Fruit fly (Drosophila melanogaster) whole organism: ENCODE measurements around the gene HSPBAP1.

ENCODE experiments used
- CG8478 ChIP-seq: fragments of >200 bp; optimal IDR thresholded peaks from 2 replicates; lab custom pipeline; 2018; ENCODE audit warnings: inconsistent platforms
- Dll ChIP-seq: fragments of >200 bp; optimal IDR thresholded peaks from 2 replicates; lab custom pipeline; 2017
- EcR ChIP-seq, 2 experiments: fragments of >200 bp; optimal IDR thresholded peaks; 2 replicates each; lab custom pipeline; 2017; ENCODE audit warnings: missing biosample characterization in 2 of 2, missing genetic modification characterization in 2 of 2, missing genetic modification reagents in 2 of 2
- pan ChIP-seq: fragments of >200 bp; optimal IDR thresholded peaks from 2 replicates; lab custom pipeline; 2017
- psq ChIP-seq: fragments of >200 bp; optimal IDR thresholded peaks from 2 replicates; lab custom pipeline; 2017
- usp ChIP-seq: fragments of >200 bp; optimal IDR thresholded peaks from 2 replicates; lab custom pipeline; 2017; ENCODE audit warnings: missing biosample characterization, missing genetic modification characterization, mixed read lengths

HSPBAP1 gene

DNA sequence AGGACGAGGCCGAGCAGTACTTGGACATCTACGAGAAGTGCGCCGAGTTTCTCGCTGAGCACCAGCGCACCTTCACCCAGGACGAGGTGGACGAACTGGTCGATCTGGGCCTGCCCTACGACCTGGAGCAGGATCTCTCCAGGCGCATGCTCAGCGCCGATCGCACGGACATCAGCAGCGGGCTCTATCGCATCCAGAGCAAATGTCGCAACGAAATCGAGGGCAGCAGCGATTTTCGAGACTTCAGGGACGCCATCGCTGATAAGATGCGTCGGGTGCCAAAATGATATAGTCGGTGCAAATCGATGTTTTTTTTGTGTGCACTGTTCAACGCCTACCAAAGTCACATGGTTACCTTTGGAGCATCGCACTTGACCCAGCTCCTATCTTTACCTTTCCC lies 15.4 kb upstream of the HSPBAP1 start:
- TF ChIP-seq psq (lab: Kevin White, UChicago) (no peak), EcR (GFP tag; optimal IDR thresholded peaks at IDR 0.05; lab: Kevin White, UChicago) (no peak), CG8478 (lab: Kevin White, UChicago) (no peak), pan (lab: Kevin White, UChicago) (no peak), usp (GFP tag; lab: Kevin White, UChicago) (no peak), Dll (no peak)

DNA sequence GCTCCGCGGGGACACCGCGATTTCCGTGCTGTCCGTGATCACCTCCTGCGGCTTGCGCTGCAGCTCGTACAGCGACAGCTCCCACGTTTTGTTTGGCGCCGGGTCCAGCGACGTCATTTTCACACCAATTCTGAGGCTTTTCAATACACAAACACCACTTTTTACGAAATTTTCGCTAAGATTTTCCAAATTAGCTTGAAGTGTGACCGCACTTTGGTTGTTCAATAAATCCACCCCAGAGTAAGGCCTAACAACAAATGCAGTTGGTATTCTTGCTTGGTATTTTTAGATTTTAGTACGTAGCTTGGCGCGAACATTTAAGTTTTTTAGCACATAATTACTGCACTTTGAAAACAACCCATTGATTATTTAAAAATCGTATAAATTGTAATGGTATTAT lies 13.2 kb upstream of the HSPBAP1 start, which contains the start of gene Sce:
Gene Sce (minus strand): TSS at position 231 of the 400 bp plus-strand sequence.
- TF ChIP-seq pan (lab: Kevin White, UChicago): no peak
- no peak for TF ChIP-seq CG8478 (lab: Kevin White, UChicago)
- TF ChIP-seq psq (lab: Kevin White, UChicago): no peak
- no peak for TF ChIP-seq Dll
- no peak for TF ChIP-seq usp (GFP tag; lab: Kevin White, UChicago)
- no peak for TF ChIP-seq EcR (GFP tag; optimal IDR thresholded peaks at IDR 0.05; lab: Kevin White, UChicago)

DNA sequence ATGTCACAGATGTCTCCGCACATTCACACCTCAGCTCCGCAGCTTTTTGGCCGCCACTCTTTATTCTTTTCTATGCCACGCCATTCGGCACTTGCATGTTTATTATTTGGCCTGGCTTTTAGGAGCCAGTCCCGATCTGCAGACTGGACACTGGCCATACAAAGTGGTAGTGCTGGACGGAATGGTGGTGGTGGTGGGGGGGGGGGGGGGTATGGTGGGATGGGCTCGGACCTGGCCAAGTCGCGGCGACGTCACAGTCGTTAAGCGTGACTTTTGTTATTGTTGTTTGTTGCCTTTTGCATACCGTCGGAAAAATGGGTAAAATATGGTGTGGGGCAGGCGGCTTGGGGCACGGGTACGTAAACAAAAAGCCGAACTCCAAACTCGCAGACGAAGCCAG lies 10.0 kb upstream of the HSPBAP1 start:
- TF ChIP-seq CG8478 (lab: Kevin White, UChicago): no peak
- no peak for TF ChIP-seq usp (GFP tag; lab: Kevin White, UChicago)
- no peak for TF ChIP-seq pan (lab: Kevin White, UChicago)
- TF ChIP-seq psq (lab: Kevin White, UChicago): no peak
- no peak for TF ChIP-seq EcR (GFP tag; optimal IDR thresholded peaks at IDR 0.05; lab: Kevin White, UChicago)
- no peak for TF ChIP-seq Dll

DNA sequence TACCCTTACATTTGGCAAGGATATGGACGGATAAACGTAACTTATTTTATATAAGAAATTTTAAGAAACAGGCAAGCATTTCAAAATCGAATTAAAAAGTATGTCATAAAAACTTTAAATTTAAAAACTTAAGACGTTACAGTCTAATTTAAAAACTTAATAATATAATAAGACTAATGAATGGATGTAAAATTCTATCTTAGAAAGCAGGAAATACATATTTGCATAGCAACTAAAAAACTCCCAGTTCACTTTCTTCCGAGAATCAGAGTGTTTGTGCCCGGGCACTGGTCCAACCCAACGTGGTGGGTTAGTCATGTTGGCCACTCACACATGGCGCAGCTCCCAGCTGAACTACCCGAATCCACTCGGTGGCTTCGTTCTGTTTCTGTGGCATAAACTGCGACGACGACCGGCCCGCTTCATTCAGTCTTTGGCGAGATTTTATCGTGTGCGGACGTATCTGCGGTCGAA lies 9.5 kb upstream of the HSPBAP1 start, which contains the start of gene CG12880:
Gene CG12880 (plus strand): TSS at position 424 of the 474 bp plus-strand sequence.
- TF ChIP-seq CG8478 (lab: Kevin White, UChicago) (no peak), usp (GFP tag; lab: Kevin White, UChicago) (no peak)

DNA sequence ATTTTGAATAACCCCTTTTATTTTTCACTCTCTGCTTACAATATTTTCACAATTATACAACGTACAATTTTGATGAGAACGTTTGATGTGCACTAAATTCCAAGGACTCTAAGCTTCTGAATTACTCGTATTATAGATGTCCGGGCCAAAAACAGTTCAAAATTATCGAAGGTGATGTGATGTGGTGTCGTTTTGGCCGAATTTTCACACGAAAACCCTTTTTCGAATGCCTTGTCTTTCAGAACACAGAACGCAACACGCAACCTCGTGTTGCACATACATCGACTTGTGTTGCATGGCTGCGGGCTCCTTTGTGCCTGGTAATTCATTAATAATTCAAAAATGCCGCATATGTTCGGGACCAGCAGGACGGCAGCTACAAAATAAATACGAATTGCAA lies 7.0 kb upstream of the HSPBAP1 start, which contains the start of gene CG31055:
Gene CG31055 (minus strand): TSS at position 101 of the 400 bp plus-strand sequence.
- TF ChIP-seq psq (lab: Kevin White, UChicago) (no peak), CG8478 (lab: Kevin White, UChicago) (no peak), pan (lab: Kevin White, UChicago) (no peak), usp (GFP tag; lab: Kevin White, UChicago) (no peak), EcR (GFP tag; optimal IDR thresholded peaks at IDR 0.05; lab: Kevin White, UChicago) (no peak), Dll (no peak)

DNA sequence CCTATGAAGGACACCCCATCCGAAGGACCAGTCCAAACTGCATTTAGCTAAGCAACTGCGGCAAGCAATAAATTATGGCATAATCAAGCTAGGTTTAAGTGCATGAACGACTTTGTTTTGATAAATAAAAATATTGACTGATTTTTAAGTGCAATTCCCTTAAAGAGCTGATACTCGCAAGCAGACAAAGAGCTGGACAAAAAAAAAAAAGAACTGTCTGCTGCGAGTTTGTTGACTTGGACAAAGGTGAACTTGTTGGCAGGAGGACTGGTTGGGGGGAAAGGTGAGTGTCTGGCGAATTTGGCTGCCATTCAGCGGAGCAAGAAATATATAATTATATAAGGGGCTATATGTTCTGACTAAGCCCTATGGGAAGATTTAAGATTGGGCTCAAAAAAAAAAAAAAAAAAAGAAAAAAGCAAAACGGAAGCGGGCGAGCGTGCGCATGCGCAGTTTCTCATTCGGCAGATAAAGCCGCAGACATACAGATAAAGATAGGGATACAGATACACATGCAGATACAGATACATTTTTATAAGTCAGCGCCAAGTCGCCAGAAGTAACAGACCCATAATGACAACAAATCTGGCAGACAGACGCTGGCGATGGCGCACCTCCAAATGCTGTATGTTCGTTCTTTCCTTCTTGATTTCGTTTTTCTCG lies 2.3 kb upstream of the HSPBAP1 start:
- TF ChIP-seq psq (lab: Kevin White, UChicago): no peak

DNA sequence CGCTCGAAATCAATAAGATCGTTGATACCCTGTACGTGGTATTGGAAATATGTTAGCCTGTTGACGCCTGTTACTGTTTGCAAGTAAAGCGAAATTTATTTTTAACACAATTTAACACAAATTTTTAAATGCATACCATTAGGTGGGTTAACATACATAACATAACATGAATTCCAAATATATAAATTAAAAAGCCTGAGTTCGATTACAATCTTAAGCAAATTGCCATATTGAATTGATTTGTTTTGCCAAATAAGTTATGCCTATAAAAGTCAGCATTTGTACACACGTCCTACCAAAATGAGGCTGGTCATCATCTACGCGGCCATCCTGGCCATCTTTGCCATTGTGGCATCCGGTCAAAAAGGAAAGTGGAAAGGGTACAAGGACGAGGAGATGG lies 1.0 kb upstream of the HSPBAP1 start, which contains the start of gene CG43319:
Gene CG43319 (plus strand): TSS at position 301 of the 400 bp plus-strand sequence.
- TF ChIP-seq pan (lab: Kevin White, UChicago) (peak; percentile 61), psq (lab: Kevin White, UChicago) (no peak), CG8478 (lab: Kevin White, UChicago) (no peak), Dll (no peak)

DNA sequence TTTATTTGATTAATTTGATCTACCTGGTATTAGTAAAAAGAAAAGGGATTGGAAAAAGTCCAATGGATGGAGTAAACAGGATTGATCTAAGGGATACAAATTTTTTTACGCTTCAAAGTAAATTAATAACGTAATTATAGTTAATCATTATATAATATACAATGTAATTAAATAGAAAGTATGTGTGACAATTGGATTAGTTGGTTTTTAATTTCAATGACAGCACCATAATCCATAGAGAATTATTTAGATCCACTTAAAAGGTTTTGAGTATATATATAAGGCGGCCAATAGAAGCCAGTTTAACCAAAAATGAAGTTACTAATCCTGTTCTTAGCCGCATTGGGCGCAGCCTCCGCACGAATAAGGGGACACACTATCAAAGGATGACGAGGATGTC lies 452 bp upstream of the HSPBAP1 start, which contains the start of gene Acp98AB:
Gene Acp98AB (plus strand): TSS at position 301 of the 400 bp plus-strand sequence.
- TF ChIP-seq CG8478 (lab: Kevin White, UChicago) (no peak), EcR (GFP tag; optimal IDR thresholded peaks at IDR 0.05; lab: Kevin White, UChicago) (no peak), psq (lab: Kevin White, UChicago) (no peak), pan (lab: Kevin White, UChicago) (no peak), Dll (no peak), usp (GFP tag; lab: Kevin White, UChicago) (no peak)

DNA sequence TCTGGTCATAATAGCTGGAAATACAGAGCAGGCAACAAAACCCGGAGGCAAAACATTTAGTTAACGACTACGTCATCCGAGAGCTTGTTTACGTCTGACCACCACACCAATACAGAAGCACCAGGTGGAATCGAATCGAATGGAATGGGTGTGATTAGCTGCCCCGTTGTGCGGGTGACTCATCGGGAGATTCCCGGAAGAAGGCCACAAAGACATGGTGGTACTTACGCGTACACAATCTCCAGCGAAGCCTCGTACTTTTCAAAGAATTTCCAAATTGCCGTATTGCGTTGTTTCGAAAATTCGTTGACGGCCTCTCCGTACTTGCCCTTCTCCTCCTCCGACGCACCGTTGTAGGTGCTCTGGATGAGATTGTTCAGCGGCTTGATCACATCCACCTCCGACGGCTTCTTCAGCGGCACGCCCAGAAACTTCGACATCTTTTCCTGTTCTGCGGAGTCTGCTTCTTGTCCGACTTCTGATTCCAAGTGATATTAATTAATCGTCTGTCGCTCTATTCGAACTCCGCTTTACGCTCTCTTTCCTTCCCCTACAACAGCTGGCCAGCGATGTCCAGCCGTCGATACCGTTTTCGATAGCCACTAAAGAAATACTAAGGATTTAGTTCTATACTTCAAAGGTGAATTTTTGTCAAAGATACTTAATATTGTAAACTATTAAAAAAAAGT lies 4.6 kb downstream of the HSPBAP1 start, which contains the start of gene ALiX:
Gene ALiX (minus strand): TSS at position 571 of the 689 bp plus-strand sequence.
- TF ChIP-seq psq (lab: Kevin White, UChicago) (no peak), Dll (no peak), EcR (GFP tag; optimal IDR thresholded peaks at IDR 0.05; lab: Kevin White, UChicago) (no peak), pan (lab: Kevin White, UChicago) (no peak), CG8478 (lab: Kevin White, UChicago) (no peak), usp (GFP tag; lab: Kevin White, UChicago) (no peak)

DNA sequence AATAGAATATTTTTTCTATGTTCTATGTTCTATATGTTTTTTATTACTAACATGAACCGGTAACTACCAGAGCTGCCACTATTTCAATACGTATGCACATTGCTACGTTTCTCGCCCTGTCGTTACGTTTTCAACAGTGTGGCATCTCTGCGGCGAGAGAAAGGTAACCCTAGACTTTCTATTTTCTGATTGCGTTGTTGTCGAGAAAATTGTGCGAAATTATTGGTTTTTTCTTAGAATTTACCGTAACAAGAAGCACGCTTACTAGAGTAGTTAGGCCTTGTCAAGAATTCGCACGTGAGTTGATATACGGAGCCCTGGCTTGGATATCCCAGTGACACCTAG lies 5.2 kb downstream of the HSPBAP1 start, which contains the start of gene btz:
Gene btz (plus strand): TSS at position 133 of the 345 bp plus-strand sequence.
- TF ChIP-seq CG8478 (lab: Kevin White, UChicago) (no peak), usp (GFP tag; lab: Kevin White, UChicago) (no peak), pan (lab: Kevin White, UChicago) (no peak), psq (lab: Kevin White, UChicago) (no peak), Dll (no peak), EcR (GFP tag; optimal IDR thresholded peaks at IDR 0.05; lab: Kevin White, UChicago) (no peak)

DNA sequence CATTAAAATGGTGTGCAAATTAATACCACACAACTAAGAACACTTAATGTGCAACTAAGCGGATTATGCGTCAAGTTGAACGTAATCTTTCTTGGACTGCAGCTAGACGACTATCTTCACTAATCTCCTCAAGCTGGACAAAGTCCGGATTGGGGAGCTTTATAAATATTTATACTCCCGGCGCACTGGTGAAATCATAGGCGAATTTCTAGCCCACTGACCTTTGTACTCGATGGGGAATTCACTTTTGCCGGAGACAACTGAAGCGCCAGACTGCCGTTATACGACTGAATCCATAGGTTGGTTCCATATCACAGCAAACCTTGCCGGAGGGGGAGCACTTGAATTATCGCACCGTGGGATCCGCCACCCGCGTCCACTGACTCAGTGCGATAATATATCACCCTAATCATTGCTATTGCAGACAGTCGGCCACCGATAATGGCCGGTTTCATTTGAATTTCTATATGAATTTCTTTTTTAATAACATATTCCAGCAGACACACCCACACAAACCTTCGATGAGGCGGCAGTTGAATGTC lies 11.1 kb downstream of the HSPBAP1 start:
- TF ChIP-seq Dll: no peak
- TF ChIP-seq usp (GFP tag; lab: Kevin White, UChicago): no peak
